Fruit fly (Drosophila melanogaster): ENCODE data around the gene Hsp67Bc.

- TF ChIP-seq pan (optimal IDR thresholded peaks at IDR 0.05) (no peak), usp (GFP tag; optimal IDR thresholded peaks at IDR 0.05) (no peak)
These were observed 16.1 kb downstream of the Hsp67Bc start for dm6 chr3L:9356138-9356753.
